Worm (Caenorhabditis elegans): ENCODE results near the gene nphp-4.

- TF ChIP-seq ahr-1 (tag; optimal IDR thresholded peaks at IDR 0.05) (no peak), ceh-48 (tag; optimal IDR thresholded peaks at IDR 0.05) (no peak), tbx-2 (tag; optimal IDR thresholded peaks at IDR 0.05) (no peak), pag-3 (tag; optimal IDR thresholded peaks at IDR 0.05; ENCODE audit: borderline replicate concordance) (no peak), ztf-16 (tag; optimal IDR thresholded peaks at IDR 0.05) (no peak), fkh-6 (tag; optimal IDR thresholded peaks at IDR 0.05) (no peak), npax-4 (tag; optimal IDR thresholded peaks at IDR 0.05) (no peak), nhr-11 (tag; optimal IDR thresholded peaks at IDR 0.05) (no peak)
Observed at ce11 chrV:11787742-11788238, 55.7 kb downstream of the nphp-4 start, which contains the start of gene F55A11.8.
